Fruit fly (Drosophila melanogaster) Kc167 (cell line): ENCODE results near the gene haf.

ENCODE experiments used
- Myc ChIP-seq: fragments of >200 bp; optimal IDR thresholded peaks from 2 replicates; lab custom pipeline; 2017; ENCODE audit warnings: missing external identifiers
- Sin3A ChIP-seq: fragments of >200 bp; optimal IDR thresholded peaks from 2 replicates; lab custom pipeline; 2018; ENCODE audit warnings: missing external identifiers
- h ChIP-seq: fragments of >200 bp; optimal IDR thresholded peaks from 3 replicates; lab custom pipeline; 2018; ENCODE audit warnings: missing external identifiers
- insv ChIP-seq: fragments of >200 bp; optimal IDR thresholded peaks from 3 replicates; lab custom pipeline; 2018; ENCODE audit warnings: missing external identifiers
- psq ChIP-seq: fragments of >200 bp; optimal IDR thresholded peaks from 2 replicates; lab custom pipeline; 2017; ENCODE audit warnings: missing external identifiers
- ttk ChIP-seq: sonication (Bioruptor generic); optimal IDR thresholded peaks from 2 replicates; lab custom pipeline; 2017; ENCODE audit warnings: missing external identifiers

DNA sequence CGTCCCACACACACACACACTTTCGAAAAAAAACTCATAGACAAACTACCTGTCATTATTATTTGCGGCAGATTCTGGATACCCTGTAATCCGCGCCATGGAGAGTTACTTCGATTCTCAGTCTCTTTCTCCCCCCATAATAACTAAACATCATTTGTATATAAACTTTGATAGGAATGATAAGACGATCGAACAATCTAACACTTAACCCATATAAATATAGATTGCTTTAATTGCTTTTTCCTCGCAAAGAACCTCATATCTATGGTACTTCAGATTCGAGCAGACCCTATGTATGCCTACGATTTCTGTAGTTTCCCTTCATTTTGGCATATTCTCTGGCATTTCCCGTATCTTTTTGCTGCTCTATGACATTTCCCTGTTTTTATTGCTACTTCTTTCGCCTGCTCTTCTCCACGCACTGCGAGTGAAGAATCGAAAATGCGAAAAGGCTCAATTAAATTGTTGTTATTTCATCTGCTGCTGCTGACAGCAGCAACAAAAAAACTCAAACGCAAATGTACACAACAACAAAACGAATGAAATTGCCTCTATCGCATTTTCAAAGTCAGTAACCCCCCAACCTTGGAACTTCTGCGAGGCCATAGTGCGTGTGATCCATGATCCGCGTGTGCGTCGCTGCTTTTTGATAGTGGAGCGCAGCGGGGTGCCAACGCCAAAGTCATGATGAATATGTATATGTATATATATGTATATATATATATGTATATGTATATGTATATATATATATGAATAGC is 79.3 kb downstream of the haf start:
- TF ChIP-seq psq (lab: Kevin White, UChicago) (no peak), h (lab: Kevin White, UChicago) (no peak), insv (lab: Kevin White, UChicago) (no peak), ttk (lab: Kevin White, UChicago) (no peak), Sin3A (lab: Kevin White, UChicago) (no peak), Myc (lab: Kevin White, UChicago) (no peak)
